Worm (Caenorhabditis elegans) whole organism, early embryonic: ENCODE measurements around the gene C49F8.1.

ENCODE experiments used
- B0310.2 ChIP-seq: sonication (generic microtip); optimal IDR thresholded peaks from 2 replicates; lab custom pipeline; 2016; ENCODE audit warnings: mild to moderate bottlenecking, missing genetic modification characterization, missing compliant biosample characterization
- F13C5.2 ChIP-seq: sonication (generic microtip); optimal IDR thresholded peaks from 2 replicates; lab custom pipeline; 2017; ENCODE audit warnings: mild to moderate bottlenecking, missing genetic modification characterization, inconsistent platforms, missing compliant biosample characterization
- aly-1 ChIP-seq: sonication (generic microtip); optimal IDR thresholded peaks from 2 replicates; lab custom pipeline; 2016; ENCODE audit warnings: missing genetic modification characterization, missing compliant biosample characterization
- ama-1 ChIP-seq: fragments of 150-350 bp; optimal IDR thresholded peaks from 2 replicates; lab custom pipeline; 2014
- ceh-13 ChIP-seq: fragments of 200-800 bp; sonication (Bioruptor generic); optimal IDR thresholded peaks from 2 replicates; lab custom pipeline; 2018; ENCODE audit warnings: mild to moderate bottlenecking, missing genetic modification characterization, missing compliant biosample characterization
- ceh-36 ChIP-seq: sonication (generic microtip); optimal IDR thresholded peaks from 2 replicates; lab custom pipeline; 2016; ENCODE audit warnings: missing genetic modification characterization, inconsistent platforms, missing compliant biosample characterization
- ets-7 ChIP-seq: sonication (generic microtip); optimal IDR thresholded peaks from 2 replicates; lab custom pipeline; 2016; ENCODE audit warnings: missing genotype, missing genetic modification characterization, missing compliant biosample characterization
- flt-1 ChIP-seq: fragments of 200-800 bp; sonication (Bioruptor generic); IDR thresholded peaks from 2 replicates; pipeline ENCODE4 v1.3.6; 2022; ENCODE audit warnings: missing genetic modification characterization, missing compliant biosample characterization
- hmbx-1 ChIP-seq: sonication (generic microtip); optimal IDR thresholded peaks from 2 replicates; lab custom pipeline; 2016; ENCODE audit warnings: mild to moderate bottlenecking, missing genetic modification characterization, missing compliant biosample characterization
- hmg-4 ChIP-seq: fragments of 200-800 bp; sonication (Bioruptor generic); optimal IDR thresholded peaks from 2 replicates; lab custom pipeline; 2018; ENCODE audit warnings: mild to moderate bottlenecking, missing genetic modification characterization, missing compliant biosample characterization
- hnd-1 ChIP-seq: sonication (generic microtip); optimal IDR thresholded peaks from 2 replicates; lab custom pipeline; 2016; ENCODE audit warnings: missing genetic modification characterization, missing compliant biosample characterization
- pes-1 ChIP-seq: fragments of 200-800 bp; sonication (Bioruptor generic); IDR thresholded peaks from 2 replicates; pipeline ENCODE4 v1.3.6; 2022; ENCODE audit warnings: missing genetic modification reagents, missing genetic modification characterization, missing compliant biosample characterization
- scrt-1 ChIP-seq: fragments of 200-800 bp; sonication (Bioruptor generic); IDR thresholded peaks from 2 replicates; pipeline ENCODE4 v1.3.6; 2022; ENCODE audit warnings: missing genetic modification characterization, missing compliant biosample characterization
- sea-1 ChIP-seq: fragments of 200-800 bp; sonication (Bioruptor generic); conservative IDR thresholded peaks from 2 replicates; pipeline ENCODE4 v1.3.6; 2022; ENCODE audit warnings: missing genetic modification characterization, missing compliant biosample characterization
- tbx-11 ChIP-seq: fragments of 200-800 bp; sonication (Bioruptor generic); IDR thresholded peaks from 2 replicates; pipeline ENCODE4 v1.3.6; 2022; ENCODE audit warnings: missing genetic modification characterization, missing compliant biosample characterization
- tbx-37 ChIP-seq: fragments of 200-800 bp; sonication (Bioruptor generic); conservative IDR thresholded peaks from 2 replicates; pipeline ENCODE4 v1.3.6; 2022; ENCODE audit warnings: missing genetic modification reagents, missing genetic modification characterization, missing compliant biosample characterization
- tra-4 ChIP-seq: sonication (generic microtip); optimal IDR thresholded peaks from 2 replicates; lab custom pipeline; 2017; ENCODE audit warnings: missing genetic modification characterization, missing compliant biosample characterization

Gene C49F8.1

ce11 chrX:13322886-13323285 lies 41.9 kb downstream of the C49F8.1 start, which contains the start of gene F46G10.2:
Gene F46G10.2, plus strand, starts transcription at chrX:13322963.
- TF ChIP-seq ceh-36 (tag; lab: Kevin White, UChicago) (no peak), pes-1 (GFP tag; lab: Robert Waterston, UW) (no peak)

ce11 chrX:13320575-13320974 lies 44.2 kb downstream of the C49F8.1 start:
- TF ChIP-seq tbx-37 (GFP tag; lab: Robert Waterston, UW) (no peak), ets-7 (tag; lab: Kevin White, UChicago) (no peak), tbx-11 (GFP tag; lab: Robert Waterston, UW) (no peak), flt-1 (GFP tag; lab: Robert Waterston, UW) (no peak), B0310.2 (no peak), hmbx-1 (no peak), ceh-13 (GFP tag; lab: Kevin White, UChicago) (no peak)

- no peak for TF ChIP-seq ceh-13 (GFP tag; lab: Kevin White, UChicago)
- TF ChIP-seq hmg-4: no peak
- no peak for TF ChIP-seq hnd-1 (tag; lab: Kevin White, UChicago)
- TF ChIP-seq tbx-11 (GFP tag; lab: Robert Waterston, UW): no peak
- no peak for TF ChIP-seq pes-1 (GFP tag; lab: Robert Waterston, UW)
- no peak for TF ChIP-seq sea-1 (GFP tag; lab: Robert Waterston, UW)
- no peak for TF ChIP-seq F13C5.2
- no peak for TF ChIP-seq aly-1 (tag; lab: Kevin White, UChicago)
- TF ChIP-seq hmbx-1: no peak
- no peak for TF ChIP-seq B0310.2
- TF ChIP-seq ama-1 (lab: Kevin White, UChicago): no peak
- no peak for TF ChIP-seq scrt-1
- TF ChIP-seq ets-7 (tag; lab: Kevin White, UChicago): no peak
- TF ChIP-seq ceh-36 (tag; lab: Kevin White, UChicago): no peak
- TF ChIP-seq tra-4: no peak
- TF ChIP-seq tbx-37 (GFP tag; lab: Robert Waterston, UW): no peak
- no peak for TF ChIP-seq flt-1 (GFP tag; lab: Robert Waterston, UW)
These were observed 46.5 kb downstream of the C49F8.1 start for ce11 chrX:13318316-13318715.

- TF ChIP-seq tbx-37 (GFP tag; lab: Robert Waterston, UW) (no peak), tra-4 (no peak), ama-1 (lab: Kevin White, UChicago) (no peak), F13C5.2 (no peak), hmg-4 (no peak), sea-1 (GFP tag; lab: Robert Waterston, UW) (no peak), aly-1 (tag; lab: Kevin White, UChicago) (no peak), flt-1 (GFP tag; lab: Robert Waterston, UW) (no peak), ets-7 (tag; lab: Kevin White, UChicago) (no peak), scrt-1 (no peak), hmbx-1 (no peak), ceh-13 (GFP tag; lab: Kevin White, UChicago) (no peak), tbx-11 (GFP tag; lab: Robert Waterston, UW) (no peak), hnd-1 (tag; lab: Kevin White, UChicago) (no peak), ceh-36 (tag; lab: Kevin White, UChicago) (no peak), pes-1 (GFP tag; lab: Robert Waterston, UW) (no peak), B0310.2 (no peak)
These were observed 47.3 kb downstream of the C49F8.1 start for ce11 chrX:13317532-13317931.

ce11 chrX:13315093-13315492 lies 49.7 kb downstream of the C49F8.1 start:
- TF ChIP-seq F13C5.2: no peak
- no peak for TF ChIP-seq sea-1 (GFP tag; lab: Robert Waterston, UW)
- TF ChIP-seq aly-1 (tag; lab: Kevin White, UChicago): no peak
- no peak for TF ChIP-seq ceh-13 (GFP tag; lab: Kevin White, UChicago)
- no peak for TF ChIP-seq tbx-11 (GFP tag; lab: Robert Waterston, UW)
- no peak for TF ChIP-seq ets-7 (tag; lab: Kevin White, UChicago)
- TF ChIP-seq hnd-1 (tag; lab: Kevin White, UChicago): no peak
- TF ChIP-seq hmbx-1: no peak
